Fruit fly (Drosophila melanogaster) whole organism, embryonic: ENCODE results near the gene CG3999.

ENCODE experiments used
- Atf-2 ChIP-seq: fragments of 200-800 bp; sonication (Bioruptor generic); optimal IDR thresholded peaks from 2 replicates; lab custom pipeline; 2016; ENCODE audit warnings: missing biosample characterization, missing genetic modification characterization
- Atf6 ChIP-seq: fragments of 200-800 bp; sonication (Bioruptor generic); IDR thresholded peaks from 2 replicates; pipeline ENCODE4 v1.3.6; 2022; ENCODE audit warnings: missing biosample characterization, missing genetic modification characterization
- Awh ChIP-seq: fragments of 200-800 bp; sonication (Bioruptor generic); IDR thresholded peaks from 2 replicates; pipeline ENCODE4, ENCODE4 v1.3.6; 2022; ENCODE audit warnings: missing biosample characterization, missing genetic modification characterization
- CG10209 ChIP-seq: fragments of 200-800 bp; sonication (Bioruptor generic); optimal IDR thresholded peaks from 3 replicates; lab custom pipeline; 2017; ENCODE audit warnings: missing biosample characterization, mild to moderate bottlenecking, missing genetic modification characterization, missing genetic modification reagents
- CG11247 ChIP-seq: fragments of 200-800 bp; sonication (Bioruptor generic); IDR thresholded peaks from 2 replicates; pipeline ENCODE4 v1.3.6; 2022; ENCODE audit warnings: missing biosample characterization, missing genetic modification characterization
- CG13424 ChIP-seq: fragments of 200-800 bp; sonication (Bioruptor generic); optimal IDR thresholded peaks from 2 replicates; lab custom pipeline; 2019; ENCODE audit warnings: missing biosample characterization, mild to moderate bottlenecking, missing genetic modification characterization, moderate library complexity
- CG14667 ChIP-seq: fragments of 200-800 bp; sonication (Bioruptor generic); IDR thresholded peaks from 2 replicates; pipeline ENCODE4 v1.3.6; 2022; ENCODE audit warnings: missing biosample characterization, missing genetic modification characterization
- CG15269 ChIP-seq: fragments of 200-800 bp; sonication (Bioruptor generic); optimal IDR thresholded peaks from 2 replicates; lab custom pipeline; 2018; ENCODE audit warnings: missing biosample characterization, mild to moderate bottlenecking, missing genetic modification characterization, moderate library complexity
- CG16779 ChIP-seq: fragments of 200-800 bp; sonication (Bioruptor generic); IDR thresholded peaks from 2 replicates; pipeline ENCODE4 v1.3.6; 2022; ENCODE audit warnings: missing biosample characterization, missing genetic modification characterization
- CG17359 ChIP-seq: fragments of 200-800 bp; sonication (Bioruptor generic); optimal IDR thresholded peaks from 3 replicates; lab custom pipeline; 2018; ENCODE audit warnings: missing biosample characterization, mild to moderate bottlenecking, missing genetic modification characterization, moderate library complexity
- CG17385 ChIP-seq: fragments of 200-800 bp; sonication (Bioruptor generic); optimal IDR thresholded peaks from 3 replicates; lab custom pipeline; 2018; ENCODE audit warnings: missing biosample characterization, mild to moderate bottlenecking, missing genetic modification characterization
- CG17829 ChIP-seq: fragments of 200-800 bp; optimal IDR thresholded peaks from 2 replicates; lab custom pipeline; 2019; ENCODE audit warnings: missing biosample characterization, mild to moderate bottlenecking, missing genetic modification characterization, moderate library complexity
- CG31365 ChIP-seq: fragments of 200-800 bp; sonication (Bioruptor generic); optimal IDR thresholded peaks from 2 replicates; lab custom pipeline; 2018; ENCODE audit warnings: missing biosample characterization, mild to moderate bottlenecking, missing genetic modification characterization
- CG33213 ChIP-seq: fragments of 200-800 bp; sonication (Bioruptor generic); optimal IDR thresholded peaks from 3 replicates; lab custom pipeline; 2016; ENCODE audit warnings: missing biosample characterization, missing genetic modification characterization
- CG3726 ChIP-seq: fragments of 200-800 bp; sonication (Bioruptor generic); IDR thresholded peaks from 3 replicates; pipeline ENCODE4, ENCODE4 v1.3.6; 2022; ENCODE audit warnings: missing biosample characterization, missing genetic modification characterization
- CG3838 ChIP-seq: fragments of 200-800 bp; sonication (Bioruptor generic); optimal IDR thresholded peaks from 3 replicates; lab custom pipeline; 2016; ENCODE audit warnings: missing biosample characterization, missing genetic modification characterization
- CG4820 ChIP-seq: fragments of 200-800 bp; sonication (Bioruptor generic); optimal IDR thresholded peaks from 3 replicates; lab custom pipeline; 2016; ENCODE audit warnings: missing biosample characterization, missing genetic modification characterization
- CG7839 ChIP-seq: fragments of 200-800 bp; sonication (Bioruptor generic); optimal IDR thresholded peaks from 3 replicates; lab custom pipeline; 2018; ENCODE audit warnings: missing biosample characterization, mild to moderate bottlenecking, missing genetic modification characterization, moderate library complexity
- CG8388 ChIP-seq: fragments of 200-800 bp; sonication (Bioruptor generic); optimal IDR thresholded peaks from 2 replicates; lab custom pipeline; 2019; ENCODE audit warnings: missing biosample characterization, mild to moderate bottlenecking, missing genetic modification characterization, moderate library complexity
- CTCF ChIP-seq: fragments of 200-800 bp; sonication (Bioruptor generic); optimal IDR thresholded peaks from 2 replicates; lab custom pipeline; 2017; ENCODE audit warnings: missing biosample characterization, mild to moderate bottlenecking, missing genetic modification characterization, moderate library complexity
- Dip3 ChIP-seq: fragments of 200-800 bp; sonication (Bioruptor generic); optimal IDR thresholded peaks from 3 replicates; lab custom pipeline; 2016; ENCODE audit warnings: missing biosample characterization, missing genetic modification characterization
- Ets65A ChIP-seq: fragments of 200-800 bp; sonication (Bioruptor generic); peaks from one replicate; lab custom pipeline; 2016; ENCODE audit warnings: missing biosample characterization, missing genetic modification characterization
- HLH4C ChIP-seq: fragments of 200-800 bp; sonication (Bioruptor generic); IDR thresholded peaks from 3 replicates; pipeline ENCODE4 v1.3.6; 2022; ENCODE audit warnings: missing biosample characterization, missing genetic modification characterization; ENCODE audit not compliant: partially characterized antibody
- Hr51 ChIP-seq, 2 experiments: fragments of 200-800 bp; sonication (Bioruptor generic); optimal IDR thresholded peaks; 2 replicates in 1 of 2; 3 replicates in 1 of 2; lab custom pipeline; 2016 to 2018; ENCODE audit warnings: missing biosample characterization in 2 of 2, missing genetic modification characterization in 2 of 2, mild to moderate bottlenecking in 1 of 2, moderate library complexity in 1 of 2
- Neu2 ChIP-seq: fragments of 200-800 bp; sonication (Bioruptor generic); optimal IDR thresholded peaks from 3 replicates; lab custom pipeline; 2016; ENCODE audit warnings: missing biosample characterization, missing genetic modification characterization, borderline replicate concordance
- Oli ChIP-seq: fragments of 200-800 bp; sonication (Bioruptor generic); optimal IDR thresholded peaks from 2 replicates; lab custom pipeline; 2018; ENCODE audit warnings: missing biosample characterization, mild to moderate bottlenecking, missing genetic modification characterization, moderate library complexity
- PHDP ChIP-seq: fragments of 200-800 bp; sonication (Bioruptor generic); optimal IDR thresholded peaks from 3 replicates; lab custom pipeline; 2018; ENCODE audit warnings: missing biosample characterization, mild to moderate bottlenecking, missing genetic modification characterization, moderate library complexity
- Sox100B ChIP-seq: fragments of 200-800 bp; sonication (Bioruptor generic); optimal IDR thresholded peaks from 3 replicates; lab custom pipeline; 2018; ENCODE audit warnings: missing biosample characterization, mild to moderate bottlenecking, missing genetic modification characterization
- Spps ChIP-seq: fragments of 200-800 bp; sonication (Bioruptor generic); optimal IDR thresholded peaks from 2 replicates; lab custom pipeline; 2018; ENCODE audit warnings: missing biosample characterization, mild to moderate bottlenecking, missing genetic modification characterization
- TFAM ChIP-seq: fragments of 200-800 bp; sonication (Bioruptor generic); optimal IDR thresholded peaks from 2 replicates; lab custom pipeline; 2017; ENCODE audit warnings: missing biosample characterization, missing genetic modification characterization, inconsistent platforms
- Xbp1 ChIP-seq: fragments of 200-800 bp; sonication (Bioruptor generic); optimal IDR thresholded peaks from 3 replicates; lab custom pipeline; 2016; ENCODE audit warnings: missing biosample characterization, mild to moderate bottlenecking, missing genetic modification characterization
- bsh ChIP-seq, 2 experiments: fragments of 200-800 bp; sonication (Bioruptor generic); optimal IDR thresholded peaks; 2 replicates each; lab custom pipeline; 2017 to 2018; ENCODE audit warnings: mild to moderate bottlenecking in 2 of 2, missing biosample characterization in 2 of 2, missing genetic modification characterization in 2 of 2, moderate library complexity in 1 of 2
- emc ChIP-seq: fragments of 200-800 bp; sonication (Bioruptor generic); optimal IDR thresholded peaks from 2 replicates; lab custom pipeline; 2016; ENCODE audit warnings: missing biosample characterization, missing genetic modification characterization
- fd3F ChIP-seq: fragments of 200-800 bp; sonication (Bioruptor generic); optimal IDR thresholded peaks from 2 replicates; lab custom pipeline; 2018; ENCODE audit warnings: missing biosample characterization, mild to moderate bottlenecking, missing genetic modification characterization, moderate library complexity
- grau ChIP-seq: fragments of 200-800 bp; optimal IDR thresholded peaks from 3 replicates; lab custom pipeline; 2019; ENCODE audit warnings: missing biosample characterization, mild to moderate bottlenecking, missing genetic modification characterization, moderate library complexity
- h ChIP-seq: fragments of >200 bp; optimal IDR thresholded peaks from 2 replicates; lab custom pipeline; 2017
- lov ChIP-seq, 2 experiments: fragments of 200-800 bp in 1 of 2; fragments of >200 bp in 1 of 2; sonication (Bioruptor generic) in 1 of 2; IDR thresholded peaks in 1 of 2; optimal IDR thresholded peaks in 1 of 2; 2 replicates in 1 of 2; 3 replicates in 1 of 2; pipeline versions ENCODE4 v1.3.6 to Lab custom; 2017 to 2022; ENCODE audit warnings: missing biosample characterization in 1 of 2, missing genetic modification characterization in 1 of 2
- mirr ChIP-seq: fragments of 200-800 bp; sonication (Bioruptor generic); optimal IDR thresholded peaks from 3 replicates; lab custom pipeline; 2018; ENCODE audit warnings: missing biosample characterization, mild to moderate bottlenecking, missing genetic modification characterization
- nmo ChIP-seq: fragments of 200-800 bp; sonication (Bioruptor generic); optimal IDR thresholded peaks from 2 replicates; lab custom pipeline; 2018; ENCODE audit warnings: missing biosample characterization, mild to moderate bottlenecking, missing genetic modification characterization, moderate library complexity
- pb ChIP-seq: fragments of 200-800 bp; sonication (Bioruptor generic); optimal IDR thresholded peaks from 3 replicates; lab custom pipeline; 2016; ENCODE audit warnings: missing biosample characterization, missing genetic modification characterization
- row ChIP-seq: fragments of 200-800 bp; sonication (Bioruptor generic); IDR thresholded peaks from 3 replicates; pipeline ENCODE4 v1.3.6; 2022; ENCODE audit warnings: missing biosample characterization, missing genetic modification characterization
- sd ChIP-seq: fragments of 200-800 bp; sonication (Bioruptor generic); optimal IDR thresholded peaks from 3 replicates; lab custom pipeline; 2018; ENCODE audit warnings: missing biosample characterization, mild to moderate bottlenecking, missing genetic modification characterization, moderate library complexity
- toy ChIP-seq: fragments of 200-800 bp; sonication (Bioruptor generic); IDR thresholded peaks from 2 replicates; pipeline ENCODE4 v1.3.6; 2022; ENCODE audit warnings: missing biosample characterization, missing genetic modification characterization
- unpg ChIP-seq: fragments of 200-800 bp; sonication (Bioruptor generic); optimal IDR thresholded peaks from 3 replicates; lab custom pipeline; 2018; ENCODE audit warnings: missing biosample characterization, mild to moderate bottlenecking, missing genetic modification characterization, moderate library complexity
- wor ChIP-seq: fragments of 200-800 bp; sonication (Bioruptor generic); IDR thresholded peaks from 2 replicates; pipeline ENCODE4 v1.3.6; 2022; ENCODE audit warnings: missing biosample characterization, missing genetic modification characterization
- yki ChIP-seq: fragments of >200 bp; optimal IDR thresholded peaks from 3 replicates; lab custom pipeline; 2018
- zen ChIP-seq: fragments of 200-800 bp; sonication (Bioruptor generic); optimal IDR thresholded peaks from 3 replicates; lab custom pipeline; 2018; ENCODE audit warnings: missing biosample characterization, mild to moderate bottlenecking, missing genetic modification characterization, moderate library complexity
- zfh2 ChIP-seq: fragments of 200-800 bp; sonication (Bioruptor generic); optimal IDR thresholded peaks from 2 replicates; lab custom pipeline; 2016; ENCODE audit warnings: missing biosample characterization, missing genetic modification characterization

Gene CG3999

dm6 chr3R:10272695-10273094, 21.4 kb downstream of the CG3999 start (continued):
- peak in 1 of 2 experiments; percentile 64 for TF ChIP-seq Hr51 (GFP tag; optimal IDR thresholded peaks at IDR 0.05; lab: Kevin White, UChicago)
- TF ChIP-seq pb (GFP tag; lab: Kevin White, UChicago) = no peak
- peak; percentile 8 for TF ChIP-seq sd (tag; lab: Kevin White, UChicago)
- TF ChIP-seq Atf6 (GFP tag; lab: Robert Waterston, UW) = no peak; the same call in 1 of the 2 replicates

DNA sequence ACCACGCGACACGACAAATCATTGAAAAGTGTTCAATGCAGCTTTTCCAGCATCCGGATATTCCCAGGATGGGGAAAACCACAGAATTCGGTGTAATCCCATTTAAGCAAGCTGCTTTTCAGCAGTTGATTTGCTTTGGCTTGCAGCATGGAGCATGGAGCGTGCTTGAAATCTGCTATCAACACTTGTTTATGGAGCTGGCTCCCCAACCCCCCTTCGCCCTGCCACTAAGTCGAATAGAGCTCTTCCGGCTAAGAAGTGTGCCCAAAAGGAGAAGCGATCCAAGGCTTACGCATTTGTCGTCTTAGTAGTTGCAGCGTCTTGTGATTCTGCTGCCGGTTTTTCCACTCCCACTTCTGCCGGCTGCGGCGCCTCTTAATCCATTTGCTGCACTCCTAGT, 23.0 kb downstream of the CG3999 start:
- TF ChIP-seq CG33213 (GFP tag; lab: Kevin White, UChicago) (no peak), toy (no peak), Ets65A (GFP tag; lab: Kevin White, UChicago) (peak; percentile 92)

DNA sequence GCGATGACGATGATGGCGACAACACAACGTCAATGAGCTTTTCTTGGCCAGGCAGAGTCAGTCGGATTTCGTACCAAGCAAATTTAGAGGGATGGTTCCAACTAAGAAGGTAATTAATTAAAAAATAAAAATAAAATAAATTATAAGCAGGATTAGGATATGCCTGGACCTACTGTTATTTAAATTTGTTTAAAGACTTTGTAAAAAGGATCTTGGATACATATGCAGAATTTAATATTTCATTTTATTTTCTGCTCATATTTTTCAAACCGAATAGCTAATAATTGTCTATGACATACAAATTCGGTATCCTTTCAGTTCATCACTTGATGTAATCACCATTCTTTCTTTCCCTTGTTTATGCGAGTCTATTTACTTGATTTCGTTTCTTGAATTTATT, 23.5 kb downstream of the CG3999 start:
- TF ChIP-seq Neu2 (GFP tag; lab: Kevin White, UChicago) (no peak), yki (lab: Kevin White, UChicago) (no peak), CG17829 (tag; lab: Kevin White, UChicago) (no peak), Dip3 (GFP tag; lab: Kevin White, UChicago) (no peak), CG3726 (GFP tag; lab: Robert Waterston, UW) (no peak), CG16779 (GFP tag; lab: Robert Waterston, UW) (no peak), Awh (GFP tag; lab: Robert Waterston, UW) (no peak), CG17359 (peak; percentile 7), Xbp1 (GFP tag; lab: Kevin White, UChicago) (peak; percentile 19), wor (no peak), unpg (GFP tag; lab: Kevin White, UChicago) (peak; percentile 7), TFAM (GFP tag; lab: Kevin White, UChicago) (no peak), zen (tag; lab: Kevin White, UChicago) (no peak), emc (GFP tag; lab: Kevin White, UChicago) (no peak), CG33213 (GFP tag; lab: Kevin White, UChicago) (no peak), CTCF (no peak), Atf-2 (GFP tag; lab: Kevin White, UChicago) (no peak), CG3838 (no peak), fd3F (GFP tag; lab: Kevin White, UChicago) (peak; percentile 9), bsh (GFP tag; optimal IDR thresholded peaks at IDR 0.05; lab: Kevin White, UChicago) (peak in 1 of 2 experiments; percentile 10), grau (tag; lab: Kevin White, UChicago) (peak; percentile 42), HLH4C (no peak), CG4820 (GFP tag; lab: Kevin White, UChicago) (no peak), lov (optimal IDR thresholded peaks at IDR 0.05; lab: Kevin White, UChicago) (no peak), lov (GFP tag; IDR thresholded peaks at IDR 0.05; lab: Robert Waterston, UW) (no peak), CG11247 (no peak), zfh2 (GFP tag; lab: Kevin White, UChicago) (no peak), row (GFP tag; lab: Robert Waterston, UW) (peak; percentile 40), CG15269 (tag; lab: Kevin White, UChicago) (peak; percentile 64), h (no peak), Sox100B (peak; percentile 4), CG17385 (GFP tag; lab: Kevin White, UChicago) (peak; percentile 29), CG31365 (no peak), Spps (tag; lab: Kevin White, UChicago) (no peak), CG13424 (peak; percentile 51), CG14667 (no peak), CG10209 (GFP tag; lab: Kevin White, UChicago) (peak; percentile 23), CG7839 (tag; lab: Kevin White, UChicago) (peak; percentile 27), mirr (GFP tag; lab: Kevin White, UChicago) (no peak), CG8388 (peak; percentile 8), Oli (peak; percentile 58), nmo (GFP tag; lab: Kevin White, UChicago) (peak; percentile 46), PHDP (peak; percentile 16)
